Worm (Caenorhabditis elegans) whole organism, young adult: ENCODE data around the gene W04G3.13.

ENCODE experiments used
- B0261.1 ChIP-seq: sonication (generic microtip); optimal IDR thresholded peaks from 2 replicates; lab custom pipeline; 2016; ENCODE audit warnings: mild to moderate bottlenecking, missing genetic modification characterization, moderate library complexity, missing compliant biosample characterization
- F49E8.2 ChIP-seq: sonication (generic microtip); optimal IDR thresholded peaks from 3 replicates; lab custom pipeline; 2017; ENCODE audit warnings: missing genetic modification characterization, mild to moderate bottlenecking, missing compliant biosample characterization, antibody characterized with exemption, moderate library complexity; ENCODE audit not compliant: insufficient read depth
- mes-4 ChIP-seq: sonication (generic microtip); optimal IDR thresholded peaks from 2 replicates; lab custom pipeline; 2016; ENCODE audit warnings: missing genotype, missing genetic modification characterization, missing compliant biosample characterization
- sea-2 ChIP-seq: fragments of 200-800 bp; sonication (Bioruptor generic); IDR thresholded peaks from 2 replicates; pipeline ENCODE4 v1.3.6; 2022; ENCODE audit warnings: missing genetic modification characterization, missing compliant biosample characterization
- ztf-18 ChIP-seq: sonication (generic microtip); optimal IDR thresholded peaks from 2 replicates; lab custom pipeline; 2016; ENCODE audit warnings: missing genotype, mild to moderate bottlenecking, missing genetic modification characterization, missing compliant biosample characterization

DNA sequence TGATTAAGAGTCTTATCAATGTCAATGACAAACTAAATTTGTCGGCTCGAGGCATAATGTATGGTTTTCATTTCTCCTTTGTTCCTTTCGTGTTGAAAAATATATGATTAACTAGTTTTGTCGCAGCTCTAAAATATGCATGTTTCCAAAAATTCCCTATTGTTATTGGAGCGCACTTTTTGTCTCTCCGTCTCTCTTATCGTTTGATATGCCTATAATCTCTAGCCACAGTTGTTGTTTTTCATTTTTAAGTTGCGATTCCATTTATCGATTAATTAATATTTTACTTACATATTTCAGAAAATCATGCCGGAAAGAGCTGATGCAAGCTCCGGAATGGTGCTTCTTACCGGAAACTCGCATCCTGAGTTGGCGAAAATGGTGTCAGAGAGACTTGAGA lies 6.2 kb downstream of the W04G3.13 start, which contains the start of gene W04G3.5:
- no peak for TF ChIP-seq ztf-18 (tag; lab: Kevin White, UChicago)
- no peak for TF ChIP-seq B0261.1
- TF ChIP-seq sea-2 (GFP tag; lab: Robert Waterston, UW) = no peak
- TF ChIP-seq mes-4 (tag; lab: Kevin White, UChicago) = no peak
- TF ChIP-seq F49E8.2 (tag; lab: Kevin White, UChicago) = no peak
